Fruit fly (Drosophila melanogaster): ENCODE measurements around the gene CG14395.

The CG14395 gene

DNA sequence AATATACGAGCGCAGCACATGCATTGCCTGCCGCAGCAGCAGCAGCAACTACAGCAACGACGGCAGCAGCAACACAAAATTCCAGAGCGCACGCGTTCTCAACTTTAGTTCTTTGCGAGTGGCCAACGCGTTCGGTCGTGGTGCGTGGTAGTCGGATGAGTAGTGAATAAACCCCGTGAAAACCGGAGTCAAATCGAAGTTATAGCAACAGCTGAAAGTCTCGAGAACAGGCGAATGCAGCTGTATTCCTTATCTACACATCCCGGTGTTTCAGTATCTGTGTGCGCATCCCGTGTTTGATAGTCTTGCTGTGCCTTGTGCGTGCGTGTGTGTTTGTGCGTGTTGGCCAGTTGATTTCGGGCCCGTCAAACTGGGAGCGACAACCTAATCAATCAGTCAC, 14.7 kb upstream of the CG14395 start, which contains the start of gene Dtg (continued):
- TF ChIP-seq dl (GFP tag; optimal IDR thresholded peaks at IDR 0.05; ENCODE audit: insufficient read depth in 1 of 2, partially characterized antibody in 2 of 2) (no peak), dsf (GFP tag; optimal IDR thresholded peaks at IDR 0.05; ENCODE audit: borderline replicate concordance) (no peak), OdsH (GFP tag; optimal IDR thresholded peaks at IDR 0.05) (no peak), ey (GFP tag; optimal IDR thresholded peaks at IDR 0.05) (no peak), HLH106 (tag; optimal IDR thresholded peaks at IDR 0.05) (no peak), N (GFP tag; optimal IDR thresholded peaks at IDR 0.05) (no peak), Hr83 (GFP tag; optimal IDR thresholded peaks at IDR 0.05; ENCODE audit: poor library complexity, severe bottlenecking) (peak; percentile 11), Mio (GFP tag; optimal IDR thresholded peaks at IDR 0.05) (no peak), Myc (optimal IDR thresholded peaks at IDR 0.05) (no peak), brk (GFP tag; optimal IDR thresholded peaks at IDR 0.05) (no peak), CG32264 (GFP tag; optimal IDR thresholded peaks at IDR 0.05) (no peak), rgr (GFP tag; optimal IDR thresholded peaks at IDR 0.05) (no peak)

DNA sequence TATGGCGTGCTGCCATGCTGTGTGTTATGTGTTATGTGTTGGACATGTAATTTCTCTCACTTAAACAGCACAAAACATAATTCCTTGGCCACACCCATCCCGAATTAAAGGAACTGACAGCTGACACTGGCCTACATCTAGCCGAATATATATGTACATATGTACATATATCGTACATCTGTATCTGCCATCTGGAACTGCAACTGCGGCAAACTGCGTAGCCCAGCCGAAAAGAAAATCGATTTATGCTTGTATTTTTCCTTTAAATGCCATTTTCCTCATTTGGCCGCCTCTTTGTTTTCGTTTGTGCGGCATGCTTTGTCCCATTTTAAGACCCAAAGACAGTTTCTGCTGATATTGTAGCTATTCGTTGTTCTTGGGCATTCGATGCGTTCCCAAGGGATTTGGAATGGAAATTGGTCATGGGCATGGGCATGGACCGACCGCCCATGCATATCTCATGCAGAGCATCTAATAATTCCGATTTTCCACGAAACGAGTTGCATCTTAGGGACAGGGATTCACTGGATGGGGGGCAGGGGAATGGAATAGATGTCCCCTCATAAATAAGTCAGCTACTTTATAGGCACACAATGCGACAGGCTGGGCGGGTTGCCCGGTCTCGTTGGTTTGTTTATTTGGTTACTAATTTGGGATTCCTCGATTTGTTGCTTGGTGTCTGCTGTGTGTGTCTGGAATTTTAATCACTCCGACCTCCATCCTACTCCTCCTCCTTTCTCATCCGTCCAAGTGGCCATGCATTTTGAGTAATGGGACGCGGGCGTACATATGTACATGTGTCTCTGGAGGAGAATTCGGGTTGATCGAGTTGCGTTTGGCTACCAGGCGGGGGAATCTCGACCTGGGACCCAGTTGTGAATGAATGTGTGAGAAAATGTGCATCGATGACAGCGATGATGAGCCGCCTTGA, 13.3 kb upstream of the CG14395 start:
- no peak for TF ChIP-seq tai (GFP tag; optimal IDR thresholded peaks at IDR 0.05)
- no peak for TF ChIP-seq Hr78 (GFP tag; optimal IDR thresholded peaks at IDR 0.05)
- TF ChIP-seq Rel (GFP tag; optimal IDR thresholded peaks at IDR 0.05), result no peak
- TF ChIP-seq Rel (tag; optimal IDR thresholded peaks at IDR 0.05), result no peak
- TF ChIP-seq jim (GFP tag; optimal IDR thresholded peaks at IDR 0.05), result no peak
- TF ChIP-seq fru (GFP tag; optimal IDR thresholded peaks at IDR 0.05), result no peak
- TF ChIP-seq h (GFP tag; optimal IDR thresholded peaks at IDR 0.05), result no peak

- TF ChIP-seq br (GFP tag; optimal IDR thresholded peaks at IDR 0.05) (no peak), jim (GFP tag; optimal IDR thresholded peaks at IDR 0.05) (no peak), GATAd (GFP tag; optimal IDR thresholded peaks at IDR 0.05) (no peak), OdsH (GFP tag; optimal IDR thresholded peaks at IDR 0.05) (no peak), lola (GFP tag; optimal IDR thresholded peaks at IDR 0.05) (no peak), usp (GFP tag; optimal IDR thresholded peaks at IDR 0.05) (no peak), Vsx2 (GFP tag; optimal IDR thresholded peaks at IDR 0.05; ENCODE audit: partially characterized antibody) (no peak), dmrt93B (GFP tag; optimal IDR thresholded peaks at IDR 0.05) (no peak), h (GFP tag; optimal IDR thresholded peaks at IDR 0.05) (no peak), HLH106 (tag; optimal IDR thresholded peaks at IDR 0.05) (no peak)
These were observed 12.1 kb upstream of the CG14395 start for dm6 chr3R:12650537-12650936.

DNA sequence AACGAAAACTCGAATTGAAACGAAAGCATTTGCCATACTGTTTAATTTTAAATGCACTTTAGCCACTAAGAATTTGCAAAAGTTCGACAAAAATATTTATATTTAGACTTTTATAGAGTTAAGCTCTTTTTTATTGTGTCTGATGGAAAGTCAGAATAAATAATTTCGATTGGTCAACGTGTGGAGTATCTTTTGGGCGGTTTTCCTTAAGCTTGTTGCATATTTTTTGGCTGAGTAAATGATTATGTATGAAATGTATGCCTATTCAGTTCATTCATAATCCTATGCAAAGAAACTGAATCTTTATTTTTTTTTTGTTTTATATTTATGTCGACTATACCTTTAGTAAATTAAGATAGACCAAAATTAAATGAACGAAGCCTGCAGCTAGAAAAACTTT, 9.9 kb upstream of the CG14395 start:
- peak; percentile 83 for TF ChIP-seq Myc (optimal IDR thresholded peaks at IDR 0.05)
- no peak for TF ChIP-seq Vsx2 (GFP tag; optimal IDR thresholded peaks at IDR 0.05; ENCODE audit: partially characterized antibody)
- no peak for TF ChIP-seq h (GFP tag; optimal IDR thresholded peaks at IDR 0.05)
- TF ChIP-seq jim (GFP tag; optimal IDR thresholded peaks at IDR 0.05), result no peak
- peak; percentile 13 for TF ChIP-seq N (GFP tag; optimal IDR thresholded peaks at IDR 0.05)
- TF ChIP-seq Hr83 (GFP tag; optimal IDR thresholded peaks at IDR 0.05; ENCODE audit: poor library complexity, severe bottlenecking), result no peak

DNA sequence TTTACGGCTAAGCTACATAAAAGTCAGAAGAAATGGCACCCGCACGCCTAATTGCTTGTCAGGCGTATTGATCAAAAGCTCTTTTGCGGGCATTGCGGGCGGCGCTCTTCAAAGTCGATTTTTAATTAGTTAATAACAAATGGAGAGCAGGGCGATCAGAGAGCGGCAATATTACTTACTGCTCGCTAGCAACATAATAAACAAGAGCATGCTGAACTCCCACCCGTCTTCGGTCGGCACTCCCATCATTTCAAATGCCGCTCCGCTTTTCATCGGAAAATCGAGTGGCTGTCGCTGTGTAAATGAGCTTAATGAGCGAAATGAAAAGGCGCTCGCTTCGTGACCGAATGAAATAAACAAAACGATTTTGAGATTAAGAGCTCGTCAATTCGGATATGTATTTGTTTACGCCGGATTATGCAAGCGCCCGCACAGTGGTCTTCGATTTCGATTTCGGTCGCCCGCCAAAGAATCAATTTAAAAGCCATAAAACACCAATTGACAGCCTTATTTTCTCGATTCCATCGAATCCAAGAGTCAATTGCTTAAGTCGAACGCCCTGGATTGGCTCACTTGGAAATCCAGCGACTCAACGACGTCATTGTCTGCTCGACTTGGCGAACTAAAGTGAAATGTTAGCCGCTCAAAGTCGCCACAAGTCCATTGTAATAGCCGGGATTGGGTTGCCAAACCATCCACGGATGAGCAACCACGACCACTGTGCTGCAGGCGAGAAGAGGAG, 8.9 kb upstream of the CG14395 start:
- TF ChIP-seq Dif (GFP tag; optimal IDR thresholded peaks at IDR 0.05; ENCODE audit: partially characterized antibody) (no peak), sv (GFP tag; optimal IDR thresholded peaks at IDR 0.05) (peak; percentile 61)

- TF ChIP-seq sage (GFP tag; optimal IDR thresholded peaks at IDR 0.05) (no peak), Hnf4 (GFP tag; optimal IDR thresholded peaks at IDR 0.05) (no peak), Dif (GFP tag; optimal IDR thresholded peaks at IDR 0.05; ENCODE audit: partially characterized antibody) (no peak), CG9705 (GFP tag; optimal IDR thresholded peaks at IDR 0.05) (no peak), OdsH (GFP tag; optimal IDR thresholded peaks at IDR 0.05) (no peak), Abd-B (GFP tag; optimal IDR thresholded peaks at IDR 0.05) (no peak)
These were observed 8.4 kb upstream of the CG14395 start, which contains the start of gene CG6225 for dm6 chr3R:12654253-12654623. CG6225 (plus strand) TSS chr3R:12654577.

All from whole organism, wandering third instar larva.